Worm (Caenorhabditis elegans) whole organism, L1 larva: ENCODE measurements around the gene K06G5.1.

Experiments
- C04F5.9 ChIP-seq: sonication (generic microtip); optimal IDR thresholded peaks from 2 replicates; lab custom pipeline; 2016; ENCODE audit warnings: missing genetic modification characterization, missing compliant biosample characterization
- F16B12.6 ChIP-seq: fragments of 150-350 bp; optimal IDR thresholded peaks from 2 replicates; lab custom pipeline; 2014; ENCODE audit warnings: missing biosample characterization, missing genetic modification characterization
- Y116A8C.19 ChIP-seq: sonication (generic microtip); optimal IDR thresholded peaks from 2 replicates; lab custom pipeline; 2016; ENCODE audit warnings: missing compliant biosample characterization, missing genetic modification characterization, borderline replicate concordance
- alr-1 ChIP-seq: fragments of 200-800 bp; sonication (Bioruptor generic); optimal IDR thresholded peaks from 2 replicates; lab custom pipeline; 2018; ENCODE audit warnings: borderline replicate concordance, mild to moderate bottlenecking, missing genetic modification characterization, missing compliant biosample characterization
- aly-2 ChIP-seq: fragments of 150-350 bp; optimal IDR thresholded peaks from 2 replicates; lab custom pipeline; 2014; ENCODE audit warnings: missing biosample characterization, missing genetic modification characterization
- ama-1 ChIP-seq: fragments of 150-350 bp; optimal IDR thresholded peaks from 2 replicates; lab custom pipeline; 2014
- blmp-1 ChIP-seq: fragments of 150-350 bp; optimal IDR thresholded peaks from 2 replicates; lab custom pipeline; 2014; ENCODE audit warnings: missing biosample characterization, missing genetic modification characterization
- ceh-8 ChIP-seq: fragments of 200-800 bp; sonication (Bioruptor generic); optimal IDR thresholded peaks from 2 replicates; lab custom pipeline; 2018; ENCODE audit warnings: mild to moderate bottlenecking, missing genetic modification characterization, moderate library complexity, missing compliant biosample characterization
- ceh-90 ChIP-seq: sonication (generic microtip); optimal IDR thresholded peaks from 2 replicates; lab custom pipeline; 2016; ENCODE audit warnings: missing genetic modification characterization, missing compliant biosample characterization
- ces-1 ChIP-seq: fragments of 150-350 bp; optimal IDR thresholded peaks from 2 replicates; lab custom pipeline; 2014; ENCODE audit warnings: missing biosample characterization, missing genetic modification reagents, missing genetic modification characterization
- dpl-1 ChIP-seq, 3 experiments: fragments of 150-350 bp in 2 of 3; sonication (generic microtip) in 1 of 3; optimal IDR thresholded peaks; 2 replicates each; lab custom pipeline; 2014 to 2017; ENCODE audit warnings: missing biosample characterization in 3 of 3, missing genetic modification characterization in 3 of 3, missing genetic modification reagents in 3 of 3
- dsc-1 ChIP-seq: sonication (generic microtip); optimal IDR thresholded peaks from 2 replicates; lab custom pipeline; 2016; ENCODE audit warnings: mild to moderate bottlenecking, missing genetic modification characterization, missing compliant biosample characterization
- efl-1 ChIP-seq, 4 experiments: fragments of 150-350 bp; optimal IDR thresholded peaks in 3 of 4; peaks in 1 of 4; 1 replicate in 1 of 4; 2 replicates in 3 of 4; lab custom pipeline; 2014; ENCODE audit warnings: missing biosample characterization in 2 of 4, missing genetic modification characterization in 2 of 4, missing genetic modification reagents in 2 of 4
- efl-3 ChIP-seq: fragments of 200-800 bp; sonication (Bioruptor generic); optimal IDR thresholded peaks from 2 replicates; lab custom pipeline; 2018; ENCODE audit warnings: mild to moderate bottlenecking, missing genetic modification characterization, missing compliant biosample characterization
- egl-13 ChIP-seq: sonication (generic microtip); optimal IDR thresholded peaks from 2 replicates; lab custom pipeline; 2016; ENCODE audit warnings: missing genotype, missing genetic modification reagents, missing genetic modification characterization, missing compliant biosample characterization
- fkh-10 ChIP-seq: sonication (generic microtip); optimal IDR thresholded peaks from 2 replicates; lab custom pipeline; 2017; ENCODE audit warnings: missing biosample characterization, missing genetic modification reagents, missing genetic modification characterization
- grh-1 ChIP-seq: fragments of 200-800 bp; sonication (Bioruptor generic); IDR thresholded peaks from 2 replicates; pipeline ENCODE4 v1.3.6; 2022; ENCODE audit warnings: missing genetic modification reagents, missing genetic modification characterization, missing compliant biosample characterization
- hlh-4 ChIP-seq: sonication (generic microtip); optimal IDR thresholded peaks from 2 replicates; lab custom pipeline; 2016; ENCODE audit warnings: mild to moderate bottlenecking, missing genetic modification characterization, missing compliant biosample characterization
- hpl-2 ChIP-seq: fragments of 150-350 bp; optimal IDR thresholded peaks from 2 replicates; lab custom pipeline; 2014; ENCODE audit warnings: missing biosample characterization, missing genetic modification reagents, missing genetic modification characterization
- irx-1 ChIP-seq: sonication (generic microtip); optimal IDR thresholded peaks from 2 replicates; lab custom pipeline; 2016; ENCODE audit warnings: missing genetic modification characterization, missing compliant biosample characterization
- jun-1 ChIP-seq: fragments of 150-350 bp; optimal IDR thresholded peaks from 2 replicates; lab custom pipeline; 2014; ENCODE audit warnings: missing biosample characterization, missing genetic modification reagents, missing genetic modification characterization
- lin-13 ChIP-seq: fragments of 150-350 bp; optimal IDR thresholded peaks from 2 replicates; lab custom pipeline; 2014; ENCODE audit warnings: missing biosample characterization, missing genetic modification reagents, missing genetic modification characterization
- lin-35 ChIP-seq, 2 experiments: fragments of 150-350 bp; optimal IDR thresholded peaks; 2 replicates each; lab custom pipeline; 2014; ENCODE audit warnings: missing biosample characterization in 2 of 2, missing genetic modification characterization in 2 of 2, missing genetic modification reagents in 2 of 2
- lir-3 ChIP-seq: sonication (generic microtip); optimal IDR thresholded peaks from 2 replicates; lab custom pipeline; 2016; ENCODE audit warnings: mild to moderate bottlenecking, missing genetic modification characterization, moderate library complexity, missing compliant biosample characterization; ENCODE audit not compliant: poor library complexity
- mab-9 ChIP-seq: fragments of 200-800 bp; sonication (Bioruptor generic); IDR thresholded peaks from 2 replicates; pipeline ENCODE4 v1.3.6; 2022; ENCODE audit warnings: missing genetic modification reagents, missing genetic modification characterization, missing compliant biosample characterization
- mdl-1 ChIP-seq, 2 experiments: fragments of 150-350 bp; optimal IDR thresholded peaks; 2 replicates each; lab custom pipeline; 2014 to 2017; ENCODE audit warnings: missing biosample characterization in 2 of 2, missing genetic modification characterization in 2 of 2, inconsistent platforms in 1 of 2
- nhr-12 ChIP-seq: sonication (generic microtip); optimal IDR thresholded peaks from 2 replicates; lab custom pipeline; 2017; ENCODE audit warnings: missing biosample characterization, missing genetic modification characterization
- nhr-20 ChIP-seq: sonication (generic microtip); optimal IDR thresholded peaks from 2 replicates; lab custom pipeline; 2016; ENCODE audit warnings: mild to moderate bottlenecking, missing genetic modification characterization, missing compliant biosample characterization
- nhr-237 ChIP-seq: fragments of 150-350 bp; optimal IDR thresholded peaks from 2 replicates; lab custom pipeline; 2014; ENCODE audit warnings: missing biosample characterization, missing genetic modification characterization
- nhr-28 ChIP-seq: fragments of 150-350 bp; optimal IDR thresholded peaks from 2 replicates; lab custom pipeline; 2014; ENCODE audit warnings: missing biosample characterization, missing genetic modification characterization
- nhr-47 ChIP-seq: sonication (generic microtip); optimal IDR thresholded peaks from 2 replicates; lab custom pipeline; 2016; ENCODE audit warnings: mild to moderate bottlenecking, missing genetic modification characterization, moderate library complexity, missing compliant biosample characterization
- nhr-76 ChIP-seq: sonication (generic microtip); optimal IDR thresholded peaks from 2 replicates; lab custom pipeline; 2017; ENCODE audit warnings: missing biosample characterization, missing genetic modification characterization
- nhr-77 ChIP-seq: fragments of 150-350 bp; optimal IDR thresholded peaks from 2 replicates; lab custom pipeline; 2014; ENCODE audit warnings: missing biosample characterization, missing genetic modification characterization
- nhr-84 ChIP-seq: sonication (generic microtip); optimal IDR thresholded peaks from 2 replicates; lab custom pipeline; 2017; ENCODE audit warnings: missing biosample characterization, missing genetic modification characterization
- pax-3 ChIP-seq: fragments of 200-800 bp; sonication (Bioruptor generic); optimal IDR thresholded peaks from 2 replicates; lab custom pipeline; 2018; ENCODE audit warnings: mild to moderate bottlenecking, missing genetic modification characterization, moderate library complexity, missing compliant biosample characterization
- snpc-4 ChIP-seq: fragments of 150-350 bp; optimal IDR thresholded peaks from 2 replicates; lab custom pipeline; 2014; ENCODE audit warnings: missing biosample characterization, missing genetic modification characterization
- sox-4 ChIP-seq: sonication (generic microtip); optimal IDR thresholded peaks from 2 replicates; lab custom pipeline; 2016; ENCODE audit warnings: missing genetic modification characterization, missing compliant biosample characterization
- tbx-2 ChIP-seq: sonication (generic microtip); optimal IDR thresholded peaks from 2 replicates; lab custom pipeline; 2016; ENCODE audit warnings: missing genetic modification characterization, missing compliant biosample characterization
- unc-130 ChIP-seq: fragments of 150-350 bp; optimal IDR thresholded peaks from 2 replicates; lab custom pipeline; 2017; ENCODE audit warnings: missing biosample characterization, missing genetic modification characterization, inconsistent platforms
- unc-30 ChIP-seq: sonication (generic microtip); optimal IDR thresholded peaks from 2 replicates; lab custom pipeline; 2017; ENCODE audit warnings: missing biosample characterization, missing genetic modification characterization
- unc-62 ChIP-seq: fragments of 150-350 bp; optimal IDR thresholded peaks from 2 replicates; lab custom pipeline; 2014; ENCODE audit warnings: missing biosample characterization, missing genetic modification reagents, missing genetic modification characterization
- unc-86 ChIP-seq: sonication (generic microtip); optimal IDR thresholded peaks from 2 replicates; lab custom pipeline; 2016; ENCODE audit warnings: missing genetic modification characterization, missing compliant biosample characterization
- xbp-1 ChIP-seq: sonication (generic microtip); optimal IDR thresholded peaks from 2 replicates; lab custom pipeline; 2016; ENCODE audit warnings: missing genetic modification characterization, missing compliant biosample characterization
- zip-4 ChIP-seq: fragments of 200-800 bp; sonication (Bioruptor generic); optimal IDR thresholded peaks from 2 replicates; lab custom pipeline; 2018; ENCODE audit warnings: mild to moderate bottlenecking, missing genetic modification characterization, moderate library complexity, missing compliant biosample characterization
- ztf-11 ChIP-seq, 2 experiments: sonication (generic microtip); optimal IDR thresholded peaks; 2 replicates each; lab custom pipeline; 2016 to 2017; ENCODE audit warnings: missing genetic modification characterization in 2 of 2, missing biosample characterization in 1 of 2, missing compliant biosample characterization in 1 of 2

Gene K06G5.1

ce11 chrX:14240205-14240604, 25.4 kb downstream of the K06G5.1 start:
- TF ChIP-seq nhr-237: no peak
- no peak for TF ChIP-seq jun-1 (tag; lab: Kevin White, UChicago)
- TF ChIP-seq dpl-1 (GFP tag; optimal IDR thresholded peaks at IDR 0.05; lab: Kevin White, UChicago): no peak
- no peak for TF ChIP-seq lin-35 (GFP tag; optimal IDR thresholded peaks at IDR 0.05; lab: Kevin White, UChicago)
- TF ChIP-seq ceh-8 (GFP tag; lab: Kevin White, UChicago): no peak
- TF ChIP-seq unc-130 (tag; lab: Kevin White, UChicago): no peak
- TF ChIP-seq efl-1 (optimal IDR thresholded peaks at IDR 0.05; lab: Kevin White, UChicago): no peak
- no peak for TF ChIP-seq efl-1 (GFP tag; optimal IDR thresholded peaks at IDR 0.05 in 1 of 2; lab: Kevin White, UChicago)
- no peak for TF ChIP-seq dsc-1
- no peak for TF ChIP-seq zip-4 (GFP tag; lab: Kevin White, UChicago)
- no peak for TF ChIP-seq nhr-12 (tag; lab: Kevin White, UChicago)
- TF ChIP-seq ztf-11 (tag; optimal IDR thresholded peaks at IDR 0.05; lab: Kevin White, UChicago): no peak
- TF ChIP-seq xbp-1 (tag; lab: Kevin White, UChicago): no peak
- TF ChIP-seq Y116A8C.19 (tag; lab: Kevin White, UChicago): no peak
- no peak for TF ChIP-seq hpl-2
- no peak for TF ChIP-seq F16B12.6 (tag; lab: Kevin White, UChicago)
- TF ChIP-seq blmp-1 (tag; lab: Kevin White, UChicago): no peak
- no peak for TF ChIP-seq nhr-28 (tag; lab: Kevin White, UChicago)
- no peak for TF ChIP-seq ama-1
- no peak for TF ChIP-seq unc-86 (tag; lab: Kevin White, UChicago)
- no peak for TF ChIP-seq sox-4 (tag; lab: Kevin White, UChicago)

ce11 chrX:14241531-14241930, 26.8 kb downstream of the K06G5.1 start:
- TF ChIP-seq sox-4 (tag; lab: Kevin White, UChicago) (no peak), ceh-8 (GFP tag; lab: Kevin White, UChicago) (no peak), aly-2 (tag; lab: Kevin White, UChicago) (no peak), jun-1 (tag; lab: Kevin White, UChicago) (no peak), F16B12.6 (tag; lab: Kevin White, UChicago) (no peak), nhr-28 (tag; lab: Kevin White, UChicago) (no peak), lin-13 (no peak), unc-62 (no peak), nhr-12 (tag; lab: Kevin White, UChicago) (no peak), dsc-1 (no peak), pax-3 (tag; lab: Kevin White, UChicago) (no peak), ceh-90 (no peak), ztf-11 (tag; optimal IDR thresholded peaks at IDR 0.05; lab: Kevin White, UChicago) (no peak), efl-3 (no peak), unc-30 (tag; lab: Kevin White, UChicago) (no peak)

- TF ChIP-seq snpc-4 (tag; lab: Kevin White, UChicago) (no peak), nhr-76 (tag; lab: Kevin White, UChicago) (no peak), tbx-2 (tag; lab: Kevin White, UChicago) (no peak), lin-13 (no peak), fkh-10 (GFP tag; lab: Kevin White, UChicago) (no peak), nhr-20 (tag; lab: Kevin White, UChicago) (no peak), irx-1 (tag; lab: Kevin White, UChicago) (no peak), xbp-1 (tag; lab: Kevin White, UChicago) (no peak), nhr-77 (tag; lab: Kevin White, UChicago) (no peak)
Measured at ce11 chrX:14243345-14243961, 28.7 kb downstream of the K06G5.1 start, which contains the start of gene K04C1.3. Gene K04C1.3 (minus strand): TSS chrX:14243395.

ce11 chrX:14244493-14244892, 29.7 kb downstream of the K06G5.1 start:
- TF ChIP-seq nhr-84 (tag; lab: Kevin White, UChicago) (no peak), nhr-12 (tag; lab: Kevin White, UChicago) (no peak), ceh-90 (no peak), unc-86 (tag; lab: Kevin White, UChicago) (no peak), hlh-4 (tag; lab: Kevin White, UChicago) (no peak), egl-13 (tag; lab: Kevin White, UChicago) (no peak), jun-1 (tag; lab: Kevin White, UChicago) (no peak), ama-1 (no peak), ces-1 (no peak), C04F5.9 (no peak), grh-1 (GFP tag; lab: Robert Waterston, UW) (no peak), mab-9 (GFP tag; lab: Robert Waterston, UW) (no peak), lir-3 (tag; lab: Kevin White, UChicago) (no peak), irx-1 (tag; lab: Kevin White, UChicago) (no peak), mdl-1 (tag; optimal IDR thresholded peaks at IDR 0.05; lab: Kevin White, UChicago) (peak in 1 of 2 experiments; percentile 7), F16B12.6 (tag; lab: Kevin White, UChicago) (peak; percentile 77), alr-1 (tag; lab: Kevin White, UChicago) (no peak), nhr-47 (tag; lab: Kevin White, UChicago) (no peak), blmp-1 (tag; lab: Kevin White, UChicago) (peak; percentile 51)
